Worm (Caenorhabditis elegans): ENCODE results near the gene Y39G8B.10.

Gene Y39G8B.10

DNA sequence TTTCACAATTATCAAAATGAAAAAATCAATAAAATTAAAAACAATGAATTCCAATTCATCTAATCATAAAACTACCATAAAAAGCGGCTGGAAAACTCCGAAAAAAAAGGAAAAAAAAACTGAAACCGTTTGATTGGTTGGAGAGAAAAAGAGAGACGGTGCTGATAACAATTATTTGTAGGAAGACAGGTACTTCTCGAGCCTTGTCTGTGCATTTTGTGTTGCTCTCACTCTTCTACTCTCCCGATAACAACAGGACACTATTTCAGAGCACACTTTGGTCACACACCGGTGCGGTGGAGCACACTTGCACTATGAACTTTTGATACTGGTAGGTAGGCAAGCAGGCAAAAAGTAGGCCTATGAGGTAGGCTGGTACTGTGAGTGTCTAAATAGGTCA, 26.4 kb downstream of the Y39G8B.10 start:
- no peak for TF ChIP-seq unc-55 (GFP tag; optimal IDR thresholded peaks at IDR 0.05)
- no peak for TF ChIP-seq ztf-11 (tag; optimal IDR thresholded peaks at IDR 0.05)
- no peak for TF ChIP-seq nhr-12 (tag; optimal IDR thresholded peaks at IDR 0.05)
- peak; percentile 20 for TF ChIP-seq sma-9 (GFP tag; optimal IDR thresholded peaks at IDR 0.05)
- no peak for TF ChIP-seq sma-9 (tag; optimal IDR thresholded peaks at IDR 0.05)
- peak; percentile 29 for TF ChIP-seq crh-2 (tag; optimal IDR thresholded peaks at IDR 0.05)
- TF ChIP-seq nhr-237 (tag; optimal IDR thresholded peaks at IDR 0.05): no peak
- no peak for TF ChIP-seq blmp-1 (tag; optimal IDR thresholded peaks at IDR 0.05; ENCODE audit: insufficient read depth)
- TF ChIP-seq lin-13 (GFP tag; optimal IDR thresholded peaks at IDR 0.05): no peak
- TF ChIP-seq nhr-23 (tag; optimal IDR thresholded peaks at IDR 0.05): no peak
- no peak for TF ChIP-seq ceh-82 (tag; optimal IDR thresholded peaks at IDR 0.05)
- TF ChIP-seq nhr-129 (tag; optimal IDR thresholded peaks at IDR 0.05): peak; percentile 8
- no peak for TF ChIP-seq alr-1 (tag; optimal IDR thresholded peaks at IDR 0.05)
- TF ChIP-seq unc-39 (tag; optimal IDR thresholded peaks at IDR 0.05): no peak
- TF ChIP-seq fos-1 (tag; optimal IDR thresholded peaks at IDR 0.05): peak; percentile 59
- no peak for TF ChIP-seq aly-2 (tag; optimal IDR thresholded peaks at IDR 0.05)
- TF ChIP-seq lin-39 (tag; optimal IDR thresholded peaks at IDR 0.05): no peak
- no peak for TF ChIP-seq dmd-4 (tag; optimal IDR thresholded peaks at IDR 0.05)
- no peak for TF ChIP-seq R02D3.7 (tag; optimal IDR thresholded peaks at IDR 0.05)
- TF ChIP-seq zag-1 (tag; optimal IDR thresholded peaks at IDR 0.05): no peak
- no peak for TF ChIP-seq skn-1 (tag; optimal IDR thresholded peaks at IDR 0.05)
- TF ChIP-seq nhr-11 (tag; optimal IDR thresholded peaks at IDR 0.05): no peak
- TF ChIP-seq snpc-4 (tag; optimal IDR thresholded peaks at IDR 0.05): no peak
- no peak for TF ChIP-seq lin-11 (tag; optimal IDR thresholded peaks at IDR 0.05)
- no peak for TF ChIP-seq Y55F3AM.14 (GFP tag; optimal IDR thresholded peaks at IDR 0.05)
- TF ChIP-seq nhr-21 (tag; optimal IDR thresholded peaks at IDR 0.05): no peak
- no peak for TF ChIP-seq elt-3 (tag; optimal IDR thresholded peaks at IDR 0.05)
- no peak for TF ChIP-seq ztf-4 (tag; optimal IDR thresholded peaks at IDR 0.05)
- no peak for TF ChIP-seq sma-3 (GFP tag; optimal IDR thresholded peaks at IDR 0.05)
- TF ChIP-seq F13H6.1 (tag; optimal IDR thresholded peaks at IDR 0.05): no peak
- no peak for TF ChIP-seq ztf-1 (GFP tag; conservative IDR thresholded peaks at IDR 0.05)
- peak; percentile 38 for TF ChIP-seq gmeb-1 (tag; optimal IDR thresholded peaks at IDR 0.05)

DNA sequence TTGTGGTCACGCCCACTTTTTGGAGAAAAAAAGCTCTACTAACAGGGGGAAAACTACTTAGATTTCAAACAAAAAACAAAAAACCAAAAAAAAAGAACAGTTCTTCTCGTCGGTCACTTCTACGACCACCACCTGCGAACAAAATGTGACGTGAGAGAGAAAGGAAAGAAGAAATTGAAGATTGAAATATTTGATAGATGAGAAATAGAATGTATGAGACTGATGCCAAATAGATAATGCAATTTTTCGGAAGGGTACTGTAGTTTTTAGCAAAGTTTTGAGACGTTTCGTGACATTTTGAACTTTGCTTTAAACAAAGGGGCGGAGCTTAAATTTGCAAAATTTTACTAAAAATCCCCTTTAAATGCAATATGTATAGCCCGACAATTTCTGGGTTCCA, 27.9 kb downstream of the Y39G8B.10 start:
- TF ChIP-seq alr-1 (tag; optimal IDR thresholded peaks at IDR 0.05): no peak
- no peak for TF ChIP-seq C34F6.9 (tag; optimal IDR thresholded peaks at IDR 0.05)
- TF ChIP-seq peb-1 (tag; optimal IDR thresholded peaks at IDR 0.05): no peak
- TF ChIP-seq nhr-25 (tag; optimal IDR thresholded peaks at IDR 0.05): no peak
- peak; percentile 1 for TF ChIP-seq blmp-1 (tag; optimal IDR thresholded peaks at IDR 0.05; ENCODE audit: insufficient read depth)
- no peak for TF ChIP-seq egl-27 (tag; optimal IDR thresholded peaks at IDR 0.05)
- peak; percentile 3 for TF ChIP-seq sma-9 (GFP tag; optimal IDR thresholded peaks at IDR 0.05)
- no peak for TF ChIP-seq sma-9 (tag; optimal IDR thresholded peaks at IDR 0.05)
- peak in 1 of 2 experiments; percentile 57 for TF ChIP-seq lsy-2 (tag; optimal IDR thresholded peaks at IDR 0.05)
- peak; percentile 55 for TF ChIP-seq fos-1 (tag; optimal IDR thresholded peaks at IDR 0.05)
- TF ChIP-seq mdl-1 (tag; optimal IDR thresholded peaks at IDR 0.05): no peak
- no peak for TF ChIP-seq lin-13 (GFP tag; optimal IDR thresholded peaks at IDR 0.05)

DNA sequence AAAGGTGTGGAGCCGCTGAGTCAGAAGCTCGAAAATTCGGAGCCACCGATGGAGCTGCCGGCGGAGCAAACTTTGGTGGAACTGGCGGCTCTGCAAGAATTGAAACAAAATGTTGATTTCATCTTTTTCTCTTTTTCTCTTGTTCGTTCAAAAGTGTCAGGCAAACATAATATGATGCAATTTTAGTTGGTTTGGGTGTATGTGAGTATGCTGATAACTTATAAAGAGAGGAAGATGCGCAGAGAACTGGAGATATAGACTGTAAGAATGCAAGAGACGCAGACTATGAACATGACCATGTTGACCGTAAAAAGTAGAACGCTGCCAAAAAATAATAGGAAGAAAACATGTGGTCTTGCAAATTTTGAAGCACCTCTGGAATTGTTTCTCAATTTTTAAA, 28.8 kb downstream of the Y39G8B.10 start:
- TF ChIP-seq Y55F3AM.14 (GFP tag; optimal IDR thresholded peaks at IDR 0.05) (no peak), skn-1 (tag; optimal IDR thresholded peaks at IDR 0.05) (no peak), unc-55 (GFP tag; optimal IDR thresholded peaks at IDR 0.05) (no peak), lsy-2 (tag; optimal IDR thresholded peaks at IDR 0.05) (peak in 1 of 2 experiments; percentile 57), sma-9 (GFP tag; optimal IDR thresholded peaks at IDR 0.05) (peak; percentile 74), sma-9 (tag; optimal IDR thresholded peaks at IDR 0.05) (no peak), peb-1 (tag; optimal IDR thresholded peaks at IDR 0.05) (no peak), unc-39 (tag; optimal IDR thresholded peaks at IDR 0.05) (no peak), lin-13 (GFP tag; optimal IDR thresholded peaks at IDR 0.05) (no peak), F13H6.1 (tag; optimal IDR thresholded peaks at IDR 0.05) (peak; percentile 29), ama-1 (optimal IDR thresholded peaks at IDR 0.05) (no peak), nhr-77 (tag; optimal IDR thresholded peaks at IDR 0.05) (no peak), mab-5 (tag; optimal IDR thresholded peaks at IDR 0.05) (no peak), R02D3.7 (tag; optimal IDR thresholded peaks at IDR 0.05) (no peak), fos-1 (tag; optimal IDR thresholded peaks at IDR 0.05) (peak; percentile 78), C34F6.9 (tag; optimal IDR thresholded peaks at IDR 0.05) (peak; percentile 27), aly-2 (tag; optimal IDR thresholded peaks at IDR 0.05) (no peak), nhr-21 (tag; optimal IDR thresholded peaks at IDR 0.05) (no peak), dmd-4 (tag; optimal IDR thresholded peaks at IDR 0.05) (no peak), nhr-25 (tag; optimal IDR thresholded peaks at IDR 0.05) (peak; percentile 54), snpc-4 (tag; optimal IDR thresholded peaks at IDR 0.05) (no peak), lin-11 (tag; optimal IDR thresholded peaks at IDR 0.05) (no peak), ceh-82 (tag; optimal IDR thresholded peaks at IDR 0.05) (no peak), zag-1 (tag; optimal IDR thresholded peaks at IDR 0.05) (no peak), nhr-237 (tag; optimal IDR thresholded peaks at IDR 0.05) (no peak), nhr-129 (tag; optimal IDR thresholded peaks at IDR 0.05) (peak; percentile 100), ZK546.5 (tag; optimal IDR thresholded peaks at IDR 0.05) (no peak), nhr-10 (tag; optimal IDR thresholded peaks at IDR 0.05) (no peak), alr-1 (tag; optimal IDR thresholded peaks at IDR 0.05) (no peak), unc-62 (GFP tag; optimal IDR thresholded peaks at IDR 0.05) (no peak), elt-3 (tag; optimal IDR thresholded peaks at IDR 0.05) (no peak), lin-39 (tag; optimal IDR thresholded peaks at IDR 0.05) (no peak), sma-3 (GFP tag; optimal IDR thresholded peaks at IDR 0.05) (peak; percentile 62), egl-27 (tag; optimal IDR thresholded peaks at IDR 0.05) (no peak), ztf-4 (tag; optimal IDR thresholded peaks at IDR 0.05) (no peak), ztf-1 (GFP tag; conservative IDR thresholded peaks at IDR 0.05) (no peak), crh-2 (tag; optimal IDR thresholded peaks at IDR 0.05) (peak; percentile 79), gmeb-1 (tag; optimal IDR thresholded peaks at IDR 0.05) (peak; percentile 48)
